Fruit fly (Drosophila melanogaster) whole organism, pupa: Measurements from ENCODE around the gene TBC1D23.

Experiments used
- CG10348 ChIP-seq: fragments of 200-800 bp; sonication (Bioruptor generic); IDR thresholded peaks from 2 replicates; pipeline ENCODE4 v1.3.6; 2022; ENCODE audit warnings: missing biosample characterization, missing genetic modification characterization
- CG12605 ChIP-seq: fragments of 200-800 bp; sonication (Bioruptor generic); IDR thresholded peaks from 2 replicates; pipeline ENCODE4 v1.3.6; 2022; ENCODE audit warnings: missing biosample characterization, missing genetic modification characterization
- CG13204 ChIP-seq: fragments of 200-800 bp; sonication (Bioruptor generic); optimal IDR thresholded peaks from 2 replicates; lab custom pipeline; 2018; ENCODE audit warnings: missing biosample characterization, mild to moderate bottlenecking, missing genetic modification characterization, moderate library complexity
- CG14655 ChIP-seq: fragments of 200-800 bp; sonication (Bioruptor generic); optimal IDR thresholded peaks from 3 replicates; lab custom pipeline; 2017; ENCODE audit warnings: mild to moderate bottlenecking, missing biosample characterization, missing genetic modification reagents, missing genetic modification characterization
- CG15710 ChIP-seq: fragments of 200-800 bp; sonication (Bioruptor generic); optimal IDR thresholded peaks from 2 replicates; lab custom pipeline; 2018; ENCODE audit warnings: missing biosample characterization, mild to moderate bottlenecking, missing genetic modification characterization, moderate library complexity
- CG17806 ChIP-seq: fragments of 200-800 bp; sonication (Bioruptor generic); optimal IDR thresholded peaks from 2 replicates; lab custom pipeline; 2018; ENCODE audit warnings: missing biosample characterization, mild to moderate bottlenecking, missing genetic modification characterization, moderate library complexity
- CG32121 ChIP-seq: fragments of 200-800 bp; sonication (Bioruptor generic); IDR thresholded peaks from 2 replicates; pipeline ENCODE4 v1.3.6; 2022; ENCODE audit warnings: missing biosample characterization, missing genetic modification characterization
- CG34367 ChIP-seq: fragments of 200-800 bp; sonication (Bioruptor generic); optimal IDR thresholded peaks from 2 replicates; lab custom pipeline; 2018; ENCODE audit warnings: missing biosample characterization, mild to moderate bottlenecking, missing genetic modification characterization
- CG4496 ChIP-seq: fragments of 200-800 bp; sonication (Bioruptor generic); IDR thresholded peaks from 3 replicates; pipeline ENCODE4 v1.3.6; 2022; ENCODE audit warnings: missing biosample characterization, missing genetic modification characterization
- CG8159 ChIP-seq: fragments of 200-800 bp; sonication (Bioruptor generic); optimal IDR thresholded peaks from 3 replicates; lab custom pipeline; 2018; ENCODE audit warnings: missing biosample characterization, mild to moderate bottlenecking, missing genetic modification characterization, moderate library complexity
- CG8301 ChIP-seq: fragments of 200-800 bp; sonication (Bioruptor generic); optimal IDR thresholded peaks from 2 replicates; lab custom pipeline; 2018; ENCODE audit warnings: missing biosample characterization, mild to moderate bottlenecking, missing genetic modification characterization
- CG9948 ChIP-seq: fragments of 200-800 bp; sonication (Bioruptor generic); optimal IDR thresholded peaks from 2 replicates; lab custom pipeline; 2018; ENCODE audit warnings: missing biosample characterization, mild to moderate bottlenecking, missing genetic modification characterization, moderate library complexity
- D1 ChIP-seq: fragments of 200-800 bp; sonication (Bioruptor generic); optimal IDR thresholded peaks from 2 replicates; lab custom pipeline; 2018; ENCODE audit warnings: missing biosample characterization, mild to moderate bottlenecking, missing genetic modification characterization, moderate library complexity
- EcR ChIP-seq: fragments of 200-800 bp; sonication (Bioruptor generic); optimal IDR thresholded peaks from 3 replicates; lab custom pipeline; 2019; ENCODE audit warnings: missing biosample characterization, missing genetic modification characterization, mild to moderate bottlenecking, moderate library complexity, missing genetic modification reagents
- Ets98B ChIP-seq: fragments of 200-800 bp; sonication (Bioruptor generic); IDR thresholded peaks from 2 replicates; pipeline ENCODE4 v1.3.6; 2022; ENCODE audit warnings: missing biosample characterization, missing genetic modification characterization
- Pif1A ChIP-seq: fragments of 200-800 bp; sonication (Bioruptor generic); optimal IDR thresholded peaks from 3 replicates; lab custom pipeline; 2016; ENCODE audit warnings: missing biosample characterization, missing genetic modification characterization
- Pif1B ChIP-seq: fragments of 200-800 bp; sonication (Bioruptor generic); optimal IDR thresholded peaks from 3 replicates; lab custom pipeline; 2016; ENCODE audit warnings: missing biosample characterization, missing genetic modification characterization
- Snoo ChIP-seq: fragments of 200-800 bp; sonication (Bioruptor generic); optimal IDR thresholded peaks from 3 replicates; lab custom pipeline; 2017; ENCODE audit warnings: missing biosample characterization, mild to moderate bottlenecking, missing genetic modification characterization, inconsistent platforms
- fd96Ca ChIP-seq: fragments of 200-800 bp; sonication (Bioruptor generic); IDR thresholded peaks from 3 replicates; pipeline ENCODE4 v1.3.6; 2022; ENCODE audit warnings: missing biosample characterization, missing genetic modification characterization
- gl ChIP-seq: fragments of 200-800 bp; sonication (Bioruptor generic); optimal IDR thresholded peaks from 2 replicates; lab custom pipeline; 2018; ENCODE audit warnings: missing biosample characterization, mild to moderate bottlenecking, missing genetic modification characterization
- rn ChIP-seq: fragments of 200-800 bp; sonication (Bioruptor generic); IDR thresholded peaks from 2 replicates; pipeline ENCODE4 v1.3.6; 2022; ENCODE audit warnings: missing biosample characterization, missing genetic modification characterization

TBC1D23 gene

DNA sequence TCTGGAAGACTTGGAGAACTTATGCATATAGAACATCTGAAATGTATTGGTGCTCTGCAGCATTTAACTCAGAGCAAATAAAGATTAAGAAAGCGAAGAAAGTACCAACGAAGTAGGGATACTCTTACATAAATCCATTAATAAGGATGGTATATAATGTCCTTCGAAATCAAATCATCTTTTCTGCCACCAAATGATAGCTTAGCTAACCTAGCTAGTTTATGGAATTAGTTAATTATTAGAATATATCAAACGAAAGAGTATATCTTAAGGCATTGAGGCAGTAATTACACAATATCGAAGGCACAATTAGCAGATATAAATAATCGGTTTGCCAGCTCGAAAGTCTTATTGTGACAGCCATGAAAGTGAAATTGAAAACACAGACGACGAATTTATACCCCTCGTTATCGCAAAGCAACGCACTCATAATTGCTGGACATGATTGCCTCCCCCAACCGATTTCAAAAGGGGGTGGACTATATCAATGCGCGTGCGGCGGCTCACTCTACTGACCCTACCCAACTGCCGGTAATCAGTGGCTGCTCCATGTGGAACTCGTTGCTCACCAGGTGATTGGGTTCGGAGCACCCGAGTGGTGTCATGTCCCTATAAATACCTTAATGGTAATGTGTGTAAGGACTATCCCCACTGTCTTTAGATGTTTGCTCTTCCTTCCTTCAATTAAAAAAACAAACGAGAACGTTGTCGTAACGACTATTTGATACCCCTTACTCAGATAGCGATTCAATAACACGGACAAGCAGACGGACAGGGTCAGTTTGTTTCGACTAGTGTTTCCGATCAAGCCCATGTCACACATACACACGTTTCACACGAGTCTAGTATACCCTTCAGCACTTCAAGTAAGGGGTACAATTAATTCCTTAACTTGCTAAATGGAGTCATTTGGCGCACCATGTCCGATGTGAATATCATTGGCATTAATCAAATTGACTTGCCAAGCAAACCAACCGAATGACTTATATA lies 15.6 kb downstream of the TBC1D23 start:
- TF ChIP-seq rn (GFP tag; lab: Robert Waterston, UW) (0 out of 2 replicates have a peak, but pooled peaks have one; percentile 36), CG8301 (no peak), fd96Ca (no peak), CG14655 (GFP tag; lab: Kevin White, UChicago) (no peak), CG8159 (tag; lab: Kevin White, UChicago) (peak; percentile 77), CG12605 (GFP tag; lab: Robert Waterston, UW) (no peak), Ets98B (peak; percentile 54), EcR (GFP tag; lab: Kevin White, UChicago) (peak; percentile 0), CG17806 (tag; lab: Kevin White, UChicago) (peak; percentile 70), gl (tag; lab: Kevin White, UChicago) (peak; percentile 30), Snoo (tag; lab: Kevin White, UChicago) (peak; percentile 83), CG13204 (GFP tag; lab: Kevin White, UChicago) (no peak), CG34367 (peak; percentile 52), CG9948 (peak; percentile 64), CG4496 (GFP tag; lab: Robert Waterston, UW) (peak; percentile 64; the same call in 1 of the 3 replicates), D1 (tag; lab: Kevin White, UChicago) (no peak), CG32121 (GFP tag; lab: Robert Waterston, UW) (peak; percentile 56; the same call in 1 of the 2 replicates), Pif1B (GFP tag; lab: Kevin White, UChicago) (peak; percentile 67), Pif1A (GFP tag; lab: Kevin White, UChicago) (no peak), CG15710 (tag; lab: Kevin White, UChicago) (peak; percentile 76), CG10348 (no peak)

DNA sequence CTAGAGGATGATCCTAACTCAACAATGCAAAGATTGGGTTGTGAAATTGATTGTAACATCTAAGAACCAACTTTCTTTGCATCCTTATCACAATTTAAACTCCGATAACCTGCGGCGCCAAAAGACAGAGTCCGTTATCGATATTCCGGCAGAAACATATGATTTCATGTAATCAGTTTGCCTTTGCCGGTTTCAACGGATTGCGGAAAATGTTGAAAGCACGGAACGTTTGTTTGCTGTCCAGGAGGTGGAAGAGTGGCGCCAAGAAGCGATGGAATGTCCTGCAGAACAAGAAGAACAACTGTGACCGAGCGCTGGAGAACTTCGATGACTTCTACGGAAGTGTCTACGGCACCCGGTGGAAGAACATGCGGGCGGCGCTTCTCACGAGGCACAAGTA lies 18.5 kb downstream of the TBC1D23 start:
- no peak for TF ChIP-seq CG12605 (GFP tag; lab: Robert Waterston, UW)
- TF ChIP-seq Snoo (tag; lab: Kevin White, UChicago), result no peak
- no peak for TF ChIP-seq Ets98B
- TF ChIP-seq rn (GFP tag; lab: Robert Waterston, UW), result no peak
- no peak for TF ChIP-seq CG15710 (tag; lab: Kevin White, UChicago)

DNA sequence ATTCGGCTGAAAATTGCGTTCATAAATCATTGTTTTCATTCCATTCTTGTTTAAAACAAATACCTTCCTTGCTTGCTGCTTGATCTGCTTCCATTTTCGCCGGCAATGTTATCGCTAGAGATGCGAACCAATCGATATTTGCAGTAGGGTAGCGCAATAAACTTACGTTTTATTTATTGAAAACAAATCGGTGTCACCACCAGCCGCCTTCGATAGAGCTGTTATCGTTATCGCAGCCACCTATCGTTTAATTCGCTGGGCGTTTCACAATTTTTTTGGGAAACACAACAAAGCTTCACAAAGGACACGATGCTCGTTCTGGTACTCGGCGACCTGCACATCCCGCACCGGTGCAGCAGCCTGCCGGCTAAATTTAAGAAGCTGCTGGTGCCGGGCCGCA lies 21.4 kb downstream of the TBC1D23 start, which contains the start of the genes Tfb4 and Vps29:
Gene Tfb4, minus strand, starts transcription at position 124 of the 400 bp plus-strand sequence.
Gene Vps29, plus strand, starts transcription at position 213 of the 400 bp plus-strand sequence.
- no peak for TF ChIP-seq CG17806 (tag; lab: Kevin White, UChicago)
- TF ChIP-seq Snoo (tag; lab: Kevin White, UChicago), result no peak
- no peak for TF ChIP-seq D1 (tag; lab: Kevin White, UChicago)
- TF ChIP-seq EcR (GFP tag; lab: Kevin White, UChicago), result no peak
- TF ChIP-seq Ets98B, result peak; percentile 51
- TF ChIP-seq CG32121 (GFP tag; lab: Robert Waterston, UW), result peak; percentile 30; the same call in 1 of the 2 replicates
- TF ChIP-seq rn (GFP tag; lab: Robert Waterston, UW), result no peak; the same call in 1 of the 2 replicates
- peak; percentile 47; the same call in 1 of the 3 replicates for TF ChIP-seq fd96Ca
- TF ChIP-seq CG34367, result no peak
- peak; percentile 69 for TF ChIP-seq CG4496 (GFP tag; lab: Robert Waterston, UW)
- no peak for TF ChIP-seq gl (tag; lab: Kevin White, UChicago)
- TF ChIP-seq CG15710 (tag; lab: Kevin White, UChicago), result peak; percentile 0
- no peak for TF ChIP-seq Pif1A (GFP tag; lab: Kevin White, UChicago)

DNA sequence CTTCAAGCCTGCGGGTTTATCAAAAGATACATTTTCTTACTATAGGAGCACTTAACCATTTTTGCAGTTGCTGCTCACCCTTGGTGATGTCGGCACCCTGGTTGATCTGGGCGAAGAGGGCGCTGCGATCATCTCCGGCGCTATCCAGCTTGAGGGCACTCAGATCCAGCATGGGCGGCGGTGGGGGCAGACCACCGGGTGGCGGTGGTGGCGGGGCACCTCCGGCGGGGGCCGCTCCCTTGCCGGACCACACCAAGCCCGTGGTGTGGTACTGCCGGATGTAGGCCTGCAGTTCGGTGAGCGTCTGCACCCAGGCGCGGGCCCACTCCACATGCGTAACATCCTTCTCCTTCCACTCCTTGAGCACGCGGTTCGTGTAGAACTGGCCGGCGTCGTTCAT lies 23.6 kb downstream of the TBC1D23 start:
- TF ChIP-seq rn (GFP tag; lab: Robert Waterston, UW) (no peak), CG17806 (tag; lab: Kevin White, UChicago) (no peak), CG8301 (no peak)

DNA sequence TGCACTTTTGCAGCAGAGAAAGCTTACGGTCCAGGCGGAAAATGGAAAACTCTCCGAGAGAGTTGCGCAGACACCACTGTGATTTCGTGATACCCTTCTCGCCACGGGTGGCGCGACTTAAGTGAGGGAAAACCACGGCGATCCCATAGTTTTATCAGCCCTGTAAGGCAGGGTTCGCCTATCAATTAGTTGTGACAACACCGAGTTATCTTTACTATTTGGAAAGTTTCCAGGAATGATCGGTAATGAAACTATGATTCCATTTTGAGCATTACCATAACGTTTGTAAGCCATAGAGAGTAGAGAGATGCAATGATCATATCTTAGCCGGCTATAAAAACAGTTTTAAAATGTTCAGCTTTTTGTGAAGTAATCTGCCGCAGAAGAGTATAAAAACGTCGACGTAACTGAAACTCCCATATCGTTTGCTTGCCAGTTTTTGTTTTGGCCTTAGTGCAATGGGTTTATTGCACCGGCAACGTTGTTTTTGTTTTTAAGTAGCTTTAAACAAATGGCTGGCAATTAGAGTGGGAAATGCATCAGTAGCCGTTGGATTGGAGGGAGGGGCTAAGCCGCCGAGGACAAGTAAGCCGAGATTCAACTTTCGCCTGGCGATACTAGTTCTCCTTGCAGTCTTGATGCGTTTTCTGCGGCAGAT lies 27.6 kb downstream of the TBC1D23 start:
- no peak for TF ChIP-seq Ets98B
- TF ChIP-seq, all 21 proteins: peak for 0

DNA sequence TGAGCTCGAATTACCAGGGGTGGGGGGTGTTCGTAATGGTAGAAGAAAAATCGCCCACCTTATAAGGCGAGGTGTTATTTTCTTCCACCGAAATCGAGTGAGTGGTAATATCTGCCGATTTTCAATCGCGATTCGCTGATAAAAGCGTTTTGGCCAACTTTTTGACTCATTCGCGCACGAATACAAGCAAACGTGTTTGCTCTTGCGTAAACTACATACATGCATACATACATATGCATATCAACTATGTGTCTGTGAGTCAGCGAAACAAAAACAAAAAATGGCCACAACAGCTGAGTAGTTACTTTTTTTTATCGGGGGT lies 28.2 kb downstream of the TBC1D23 start:
- TF ChIP-seq Snoo (tag; lab: Kevin White, UChicago), result no peak
- peak; percentile 5 for TF ChIP-seq CG15710 (tag; lab: Kevin White, UChicago)
